Worm (Caenorhabditis elegans): Measurements from ENCODE around the gene K11D12.14.

K11D12.14 gene

DNA sequence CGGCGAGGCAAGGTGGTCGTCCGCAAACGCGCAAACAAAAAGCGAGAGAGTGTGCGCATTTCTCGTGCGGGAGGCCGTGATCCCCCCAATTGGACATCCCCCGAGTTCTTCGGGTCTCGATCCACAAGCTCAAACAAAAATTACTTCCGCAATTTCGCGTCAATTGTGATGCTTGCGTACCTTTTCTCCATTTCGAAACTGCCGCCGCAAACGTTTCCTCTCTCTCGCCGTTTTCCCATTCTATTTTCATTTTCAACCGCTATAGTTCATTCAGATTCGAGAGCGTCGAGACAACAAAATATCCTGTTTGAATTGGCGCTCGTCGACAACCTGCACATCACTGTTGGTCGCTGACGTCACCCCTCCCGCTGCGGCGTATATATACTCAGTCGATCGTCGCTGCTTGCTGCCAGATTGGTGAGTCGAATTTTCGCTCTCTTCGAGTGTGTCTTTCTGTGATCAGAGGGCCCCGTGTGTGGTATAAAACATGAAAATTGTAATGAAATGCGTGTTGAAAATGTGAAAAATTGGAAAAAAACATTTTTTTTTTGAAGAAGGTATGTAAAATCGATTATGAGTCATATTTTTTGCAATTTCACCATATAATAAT is at the start of gene K11D12.14, which contains the start of gene pqn-51:
Gene K11D12.14 (plus strand): TSS at position 304 of the 610 bp plus-strand sequence.
Gene pqn-51 (plus strand): TSS at position 275 of the 610 bp plus-strand sequence.
- TF ChIP-seq rec-8 (tag; optimal IDR thresholded peaks at IDR 0.05) (no peak), ztf-22 (GFP tag; optimal IDR thresholded peaks at IDR 0.05) (no peak), dpff-1 (tag; optimal IDR thresholded peaks at IDR 0.05) (no peak), lsl-1 (GFP tag; optimal IDR thresholded peaks at IDR 0.05) (peak; percentile 55), ztf-3 (GFP tag; optimal IDR thresholded peaks at IDR 0.05) (peak; percentile 15), tbx-9 (tag; optimal IDR thresholded peaks at IDR 0.05; ENCODE audit: borderline replicate concordance) (no peak), ceh-58 (GFP tag; IDR thresholded peaks at IDR 0.05) (no peak), F57A8.1 (GFP tag; optimal IDR thresholded peaks at IDR 0.05) (no peak), nfya-1 (tag; optimal IDR thresholded peaks at IDR 0.05; ENCODE audit: borderline replicate concordance, insufficient read depth) (no peak), attf-5 (GFP tag; optimal IDR thresholded peaks at IDR 0.05) (peak; percentile 94), unc-62 (GFP tag; optimal IDR thresholded peaks at IDR 0.05) (peak; percentile 30), ccch-3 (GFP tag; optimal IDR thresholded peaks at IDR 0.05) (no peak), dox-1 (GFP tag; IDR thresholded peaks at IDR 0.05) (peak; percentile 97), ZK185.1 (tag; optimal IDR thresholded peaks at IDR 0.05; ENCODE audit: poor library complexity, severe bottlenecking) (peak; percentile 81), bed-1 (GFP tag; IDR thresholded peaks at IDR 0.05) (no peak), Y79H2A.3 (GFP tag; conservative IDR thresholded peaks at IDR 0.05) (0 out of 2 replicates have a peak, but pooled peaks have one; percentile 60), hmg-1.2 (GFP tag; IDR thresholded peaks at IDR 0.05) (peak; percentile 81), zfh-2 (GFP tag; conservative IDR thresholded peaks at IDR 0.05) (peak; percentile 93), nhr-27 (tag; optimal IDR thresholded peaks at IDR 0.05) (no peak), F22D6.2 (tag; optimal IDR thresholded peaks at IDR 0.05) (peak; percentile 35), B0019.2 (GFP tag; conservative IDR thresholded peaks at IDR 0.05) (peak; percentile 44), ceh-100 (GFP tag; IDR thresholded peaks at IDR 0.05) (peak; percentile 92), mcd-1 (GFP tag; IDR thresholded peaks at IDR 0.05) (peak; percentile 96), madf-8 (GFP tag; conservative IDR thresholded peaks at IDR 0.05) (peak; percentile 68; the same call in 1 of the 2 replicates), nhr-179 (tag; optimal IDR thresholded peaks at IDR 0.05) (no peak), sdz-38 (tag; optimal IDR thresholded peaks at IDR 0.05) (no peak), F23B12.7 (tag; optimal IDR thresholded peaks at IDR 0.05; ENCODE audit: insufficient read depth) (peak; percentile 43), B0035.1 (tag; optimal IDR thresholded peaks at IDR 0.05) (peak; percentile 19), unc-130 (GFP tag; optimal IDR thresholded peaks at IDR 0.05) (no peak), lin-54 (GFP tag; optimal IDR thresholded peaks at IDR 0.05) (peak; percentile 91), madf-3 (GFP tag; IDR thresholded peaks at IDR 0.05) (0 out of 2 replicates have a peak, but pooled peaks have one; percentile 64), F33H1.4 (GFP tag; IDR thresholded peaks at IDR 0.05) (peak; percentile 73), B0336.3 (GFP tag; IDR thresholded peaks at IDR 0.05) (no peak), hmg-20 (GFP tag; IDR thresholded peaks at IDR 0.05) (peak; percentile 59; the same call in 1 of the 2 replicates), Y53F4B.3 (GFP tag; IDR thresholded peaks at IDR 0.05) (no peak), hsf-1 (GFP tag; IDR thresholded peaks at IDR 0.05) (no peak), let-526 (GFP tag; IDR thresholded peaks at IDR 0.05) (no peak), ztf-26 (tag; optimal IDR thresholded peaks at IDR 0.05) (peak; percentile 71), ceh-27 (GFP tag; optimal IDR thresholded peaks at IDR 0.05) (peak; percentile 71), nhr-80 (tag; optimal IDR thresholded peaks at IDR 0.05) (peak; percentile 79), F52B5.7 (tag; optimal IDR thresholded peaks at IDR 0.05) (no peak), bed-2 (GFP tag; IDR thresholded peaks at IDR 0.05) (peak; percentile 87), akir-1 (GFP tag; optimal IDR thresholded peaks at IDR 0.05) (no peak), lag-1 (GFP tag; IDR thresholded peaks at IDR 0.05) (no peak), ztf-25 (GFP tag; IDR thresholded peaks at IDR 0.05) (0 out of 2 replicates have a peak, but pooled peaks have one; percentile 35), rcor-1 (GFP tag; IDR thresholded peaks at IDR 0.05) (peak; percentile 93), hlh-12 (tag; optimal IDR thresholded peaks at IDR 0.05) (no peak), egrh-3 (GFP tag; IDR thresholded peaks at IDR 0.05) (peak; percentile 72)
